Fruit fly (Drosophila melanogaster) whole organism, prepupa: ENCODE data around the gene RpL7A.

Experiments
- Blimp-1 ChIP-seq: fragments of 200-800 bp; sonication (Bioruptor generic); optimal IDR thresholded peaks from 3 replicates; lab custom pipeline; 2017; ENCODE audit warnings: missing biosample characterization, missing genetic modification characterization, mild to moderate bottlenecking, moderate library complexity, missing genetic modification reagents
- CG11294 ChIP-seq: fragments of 200-800 bp; sonication (Bioruptor generic); IDR thresholded peaks from 2 replicates; pipeline ENCODE4 v1.3.6; 2022; ENCODE audit warnings: missing biosample characterization, missing genetic modification characterization
- CG11762 ChIP-seq: fragments of 200-800 bp; sonication (Bioruptor generic); optimal IDR thresholded peaks from 3 replicates; lab custom pipeline; 2016; ENCODE audit warnings: missing biosample characterization, missing genetic modification characterization; ENCODE audit not compliant: insufficient read depth
- CG11902 ChIP-seq: fragments of 200-800 bp; sonication (Bioruptor generic); optimal IDR thresholded peaks from 3 replicates; lab custom pipeline; 2016; ENCODE audit warnings: missing biosample characterization, missing genetic modification characterization
- CG15336 ChIP-seq: fragments of 200-800 bp; sonication (Bioruptor generic); IDR thresholded peaks from 2 replicates; pipeline ENCODE4 v1.3.6; 2022; ENCODE audit warnings: missing biosample characterization, missing genetic modification characterization
- CG1621 ChIP-seq: fragments of 200-800 bp; sonication (Bioruptor generic); optimal IDR thresholded peaks from 3 replicates; lab custom pipeline; 2018; ENCODE audit warnings: missing biosample characterization, mild to moderate bottlenecking, missing genetic modification characterization
- CG16779 ChIP-seq: fragments of 200-800 bp; sonication (Bioruptor generic); optimal IDR thresholded peaks from 3 replicates; lab custom pipeline; 2017; ENCODE audit warnings: missing biosample characterization, mild to moderate bottlenecking, missing genetic modification characterization
- CG3032 ChIP-seq: fragments of 200-800 bp; optimal IDR thresholded peaks from 2 replicates; lab custom pipeline; 2019; ENCODE audit warnings: missing biosample characterization, mild to moderate bottlenecking, missing genetic modification characterization, moderate library complexity
- CG31627 ChIP-seq: fragments of 200-800 bp; sonication (Bioruptor generic); optimal IDR thresholded peaks from 3 replicates; lab custom pipeline; 2016; ENCODE audit warnings: missing biosample characterization, missing genetic modification characterization
- CG32006 ChIP-seq: fragments of 200-800 bp; sonication (Bioruptor generic); optimal IDR thresholded peaks from 3 replicates; lab custom pipeline; 2017; ENCODE audit warnings: missing biosample characterization, mild to moderate bottlenecking, missing genetic modification characterization
- CG34406 ChIP-seq: fragments of 200-800 bp; sonication (Bioruptor generic); optimal IDR thresholded peaks from 3 replicates; lab custom pipeline; 2016; ENCODE audit warnings: missing biosample characterization, missing genetic modification characterization
- CG3919 ChIP-seq: fragments of 200-800 bp; sonication (Bioruptor generic); optimal IDR thresholded peaks from 3 replicates; lab custom pipeline; 2016; ENCODE audit warnings: missing biosample characterization, missing genetic modification characterization
- CG4318 ChIP-seq: fragments of 200-800 bp; sonication (Bioruptor generic); optimal IDR thresholded peaks from 3 replicates; lab custom pipeline; 2017; ENCODE audit warnings: missing biosample characterization, mild to moderate bottlenecking, missing genetic modification characterization
- CG6276 ChIP-seq: fragments of 200-800 bp; sonication (Bioruptor generic); optimal IDR thresholded peaks from 2 replicates; lab custom pipeline; 2017; ENCODE audit warnings: missing biosample characterization, mild to moderate bottlenecking, missing genetic modification characterization
- CG6792 ChIP-seq: fragments of 200-800 bp; sonication (Bioruptor generic); optimal IDR thresholded peaks from 3 replicates; lab custom pipeline; 2016; ENCODE audit warnings: missing biosample characterization, missing genetic modification characterization
- CG6854 ChIP-seq: fragments of 200-800 bp; sonication (Bioruptor generic); optimal IDR thresholded peaks from 2 replicates; lab custom pipeline; 2017; ENCODE audit warnings: missing biosample characterization, mild to moderate bottlenecking, missing genetic modification characterization
- CG7368 ChIP-seq: fragments of 200-800 bp; sonication (Bioruptor generic); optimal IDR thresholded peaks from 3 replicates; lab custom pipeline; 2016; ENCODE audit warnings: missing biosample characterization, missing genetic modification characterization
- CG8319 ChIP-seq: fragments of 200-800 bp; sonication (Bioruptor generic); optimal IDR thresholded peaks from 3 replicates; lab custom pipeline; 2016; ENCODE audit warnings: missing biosample characterization, missing genetic modification characterization
- CG9139 ChIP-seq: fragments of 200-800 bp; sonication (Bioruptor generic); optimal IDR thresholded peaks from 3 replicates; lab custom pipeline; 2017; ENCODE audit warnings: missing biosample characterization, mild to moderate bottlenecking, missing genetic modification characterization
- Eip75B ChIP-seq: fragments of 200-800 bp; sonication (Bioruptor generic); optimal IDR thresholded peaks from 3 replicates; lab custom pipeline; 2016; ENCODE audit warnings: missing biosample characterization, missing genetic modification characterization
- Eip78C ChIP-seq: fragments of 200-800 bp; sonication (Bioruptor generic); peaks from one replicate; lab custom pipeline; 2016; ENCODE audit warnings: missing biosample characterization, missing genetic modification characterization
- Eip93F ChIP-seq: fragments of 200-800 bp; sonication (Bioruptor generic); optimal IDR thresholded peaks from 2 replicates; lab custom pipeline; 2016; ENCODE audit warnings: missing biosample characterization, mild to moderate bottlenecking, missing genetic modification characterization
- Ets21C ChIP-seq: fragments of 200-800 bp; sonication (Bioruptor generic); optimal IDR thresholded peaks from 3 replicates; lab custom pipeline; 2016; ENCODE audit warnings: missing biosample characterization, missing genetic modification characterization
- Hr38 ChIP-seq: sonication (Bioruptor generic); optimal IDR thresholded peaks from 2 replicates; lab custom pipeline; 2016; ENCODE audit warnings: missing biosample characterization, missing genetic modification characterization
- Hr4 ChIP-seq: fragments of 200-800 bp; sonication (Bioruptor generic); optimal IDR thresholded peaks from 3 replicates; lab custom pipeline; 2016; ENCODE audit warnings: missing biosample characterization, missing genetic modification characterization
- Lpt ChIP-seq: fragments of 200-800 bp; sonication (Bioruptor generic); optimal IDR thresholded peaks from 3 replicates; lab custom pipeline; 2016; ENCODE audit warnings: missing biosample characterization, missing genetic modification characterization
- Met ChIP-seq: fragments of 200-800 bp; sonication (Bioruptor generic); optimal IDR thresholded peaks from 3 replicates; lab custom pipeline; 2016; ENCODE audit warnings: missing biosample characterization, missing genetic modification characterization
- OdsH ChIP-seq: fragments of 200-800 bp; sonication (Bioruptor generic); optimal IDR thresholded peaks from 3 replicates; lab custom pipeline; 2016; ENCODE audit warnings: missing biosample characterization, missing genetic modification characterization
- Smox ChIP-seq: fragments of 200-800 bp; sonication (Bioruptor generic); optimal IDR thresholded peaks from 3 replicates; lab custom pipeline; 2016; ENCODE audit warnings: missing biosample characterization, missing genetic modification characterization
- Sox102F ChIP-seq: fragments of 200-800 bp; sonication (Bioruptor generic); optimal IDR thresholded peaks from 2 replicates; lab custom pipeline; 2016; ENCODE audit warnings: missing biosample characterization, mild to moderate bottlenecking, missing genetic modification characterization
- Sox14 ChIP-seq: fragments of 200-800 bp; sonication (Bioruptor generic); optimal IDR thresholded peaks from 3 replicates; lab custom pipeline; 2016; ENCODE audit warnings: missing biosample characterization, missing genetic modification characterization
- Sox15 ChIP-seq: fragments of 200-800 bp; sonication (Bioruptor generic); optimal IDR thresholded peaks from 3 replicates; lab custom pipeline; 2016; ENCODE audit warnings: missing biosample characterization, missing genetic modification characterization
- achi ChIP-seq: fragments of 200-800 bp; sonication (Bioruptor generic); optimal IDR thresholded peaks from 3 replicates; lab custom pipeline; 2016; ENCODE audit warnings: missing biosample characterization, missing genetic modification characterization
- acj6 ChIP-seq: fragments of 200-800 bp; sonication (Bioruptor generic); optimal IDR thresholded peaks from 3 replicates; lab custom pipeline; 2016; ENCODE audit warnings: missing biosample characterization, missing genetic modification characterization
- cyc ChIP-seq: fragments of 200-800 bp; sonication (Bioruptor generic); optimal IDR thresholded peaks from 3 replicates; lab custom pipeline; 2016; ENCODE audit warnings: missing biosample characterization, missing genetic modification characterization
- dac ChIP-seq: fragments of 200-800 bp; sonication (Bioruptor generic); optimal IDR thresholded peaks from 2 replicates; lab custom pipeline; 2017; ENCODE audit warnings: missing biosample characterization, mild to moderate bottlenecking, missing genetic modification characterization
- dsx ChIP-seq: fragments of 200-800 bp; optimal IDR thresholded peaks from 3 replicates; lab custom pipeline; 2019; ENCODE audit warnings: missing biosample characterization, mild to moderate bottlenecking, missing genetic modification characterization, moderate library complexity; ENCODE audit not compliant: poor library complexity, severe bottlenecking
- esn ChIP-seq: fragments of 200-800 bp; sonication (Bioruptor generic); optimal IDR thresholded peaks from 2 replicates; lab custom pipeline; 2016; ENCODE audit warnings: missing biosample characterization, mild to moderate bottlenecking, missing genetic modification characterization, moderate library complexity
- fkh ChIP-seq: fragments of 200-800 bp; sonication (Bioruptor generic); optimal IDR thresholded peaks from 3 replicates; lab custom pipeline; 2017; ENCODE audit warnings: missing biosample characterization, mild to moderate bottlenecking, missing genetic modification characterization, moderate library complexity
- lz ChIP-seq: fragments of 200-800 bp; sonication (Bioruptor generic); optimal IDR thresholded peaks from 3 replicates; lab custom pipeline; 2016; ENCODE audit warnings: missing biosample characterization, missing genetic modification characterization
- spab ChIP-seq: fragments of 200-800 bp; sonication (Bioruptor generic); optimal IDR thresholded peaks from 2 replicates; lab custom pipeline; 2017; ENCODE audit warnings: missing biosample characterization, mild to moderate bottlenecking, missing genetic modification characterization, missing genetic modification reagents
- ss ChIP-seq, 2 experiments: fragments of 200-800 bp; sonication (Bioruptor generic); optimal IDR thresholded peaks; 2 replicates in 1 of 2; 3 replicates in 1 of 2; lab custom pipeline; 2017 to 2018; ENCODE audit warnings: mild to moderate bottlenecking in 2 of 2, missing biosample characterization in 2 of 2, missing genetic modification characterization in 2 of 2, moderate library complexity in 1 of 2
- svp ChIP-seq: fragments of 200-800 bp; sonication (Bioruptor generic); peaks from one replicate; lab custom pipeline; 2016; ENCODE audit warnings: missing biosample characterization, missing genetic modification characterization
- topi ChIP-seq: fragments of 200-800 bp; sonication (Bioruptor generic); optimal IDR thresholded peaks from 3 replicates; lab custom pipeline; 2016; ENCODE audit warnings: missing biosample characterization, missing genetic modification characterization
- vri ChIP-seq: fragments of 200-800 bp; sonication (Bioruptor generic); optimal IDR thresholded peaks from 3 replicates; lab custom pipeline; 2016; ENCODE audit warnings: missing biosample characterization, mild to moderate bottlenecking, missing genetic modification characterization

RpL7A gene

dm6 chrX:6542331-6542730 lies 9.2 kb upstream of the RpL7A start (continued):
- peak; percentile 22 for TF ChIP-seq CG4318 (GFP tag; lab: Kevin White, UChicago)
- TF ChIP-seq Met (GFP tag; lab: Kevin White, UChicago), result peak; percentile 63
- peak; percentile 28 for TF ChIP-seq acj6
- TF ChIP-seq OdsH (GFP tag; lab: Kevin White, UChicago), result peak; percentile 52
- TF ChIP-seq CG11902 (GFP tag; lab: Kevin White, UChicago), result no peak
- peak; percentile 90 for TF ChIP-seq Eip78C
- peak; percentile 38 for TF ChIP-seq Sox14 (GFP tag; lab: Kevin White, UChicago)
- peak; percentile 49 for TF ChIP-seq Smox (GFP tag; lab: Kevin White, UChicago)

DNA sequence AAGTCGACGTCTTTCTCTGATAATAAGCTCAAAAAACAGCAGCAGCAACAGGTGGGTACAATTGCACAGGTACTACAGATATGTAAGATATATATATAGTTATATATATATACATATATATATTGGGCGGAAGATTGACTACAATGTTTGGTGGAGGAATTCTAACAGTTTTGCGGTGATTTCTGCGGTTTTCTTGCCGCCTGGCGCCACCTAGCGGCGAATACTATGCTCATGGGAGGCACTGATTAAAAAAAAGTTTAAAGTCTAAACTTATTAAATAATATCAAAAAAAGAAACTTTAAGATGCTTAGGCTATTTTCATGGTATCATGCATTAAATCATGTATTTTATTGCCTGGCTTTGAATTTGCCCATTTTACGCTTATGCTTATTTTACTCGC lies 8.1 kb upstream of the RpL7A start:
- TF ChIP-seq Smox (GFP tag; lab: Kevin White, UChicago) (no peak), CG11902 (GFP tag; lab: Kevin White, UChicago) (no peak), topi (GFP tag; lab: Kevin White, UChicago) (no peak), CG6276 (GFP tag; lab: Kevin White, UChicago) (no peak), CG7368 (GFP tag; lab: Kevin White, UChicago) (no peak), CG11294 (GFP tag; lab: Robert Waterston, UW) (no peak), Eip78C (no peak), CG1621 (tag; lab: Kevin White, UChicago) (no peak), lz (no peak), OdsH (GFP tag; lab: Kevin White, UChicago) (no peak), CG3919 (no peak), svp (GFP tag; lab: Kevin White, UChicago) (no peak), esn (GFP tag; lab: Kevin White, UChicago) (no peak), Sox14 (GFP tag; lab: Kevin White, UChicago) (no peak), CG34406 (no peak), Lpt (GFP tag; lab: Kevin White, UChicago) (no peak)
- TF ChIP-seq, all 60 proteins: peak for 0

DNA sequence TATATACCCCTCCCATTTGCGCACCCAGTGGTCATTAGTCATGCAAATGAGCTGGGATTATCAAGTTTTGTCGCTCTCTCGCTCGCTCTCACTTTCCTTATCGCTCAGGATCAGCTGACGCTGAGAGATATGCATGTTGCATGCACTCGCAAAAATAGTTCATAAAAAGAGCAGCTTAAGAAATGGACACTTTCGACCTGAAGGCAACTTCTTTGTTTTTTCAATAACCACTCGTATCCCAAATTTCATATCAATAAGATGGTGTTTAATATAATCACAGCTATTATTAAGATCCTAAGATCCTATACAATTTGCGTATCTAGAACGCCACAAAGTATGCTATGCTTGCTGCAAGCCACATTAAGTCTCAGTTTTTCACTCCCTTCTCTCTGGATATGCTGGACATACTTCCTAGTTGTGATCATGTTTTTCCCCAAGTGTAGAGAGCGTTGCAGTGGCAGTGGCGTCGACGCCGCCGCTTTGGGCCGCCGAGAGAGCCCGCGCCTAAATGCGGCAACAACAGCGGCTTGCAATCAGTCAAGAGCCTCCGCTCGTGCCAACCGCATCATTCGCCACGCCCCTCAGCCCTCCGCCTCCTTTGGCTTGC lies 7.2 kb upstream of the RpL7A start, which contains the start of gene CG34417:
Gene CG34417 (plus strand): TSS at position 557 of the 607 bp plus-strand sequence.
- TF ChIP-seq CG4318 (GFP tag; lab: Kevin White, UChicago) (peak; percentile 82), CG6276 (GFP tag; lab: Kevin White, UChicago) (peak; percentile 75), OdsH (GFP tag; lab: Kevin White, UChicago) (peak; percentile 77), CG11294 (GFP tag; lab: Robert Waterston, UW) (no peak; the same call in 1 of the 2 replicates), CG8319 (GFP tag; lab: Kevin White, UChicago) (peak; percentile 55), ss (GFP tag; optimal IDR thresholded peaks at IDR 0.05; lab: Kevin White, UChicago) (peak; percentile 68 to 79), CG6854 (peak; percentile 60), achi (GFP tag; lab: Kevin White, UChicago) (peak; percentile 77), Eip75B (peak; percentile 80), CG7368 (GFP tag; lab: Kevin White, UChicago) (peak; percentile 67), CG11902 (GFP tag; lab: Kevin White, UChicago) (peak; percentile 67), CG9139 (GFP tag; lab: Kevin White, UChicago) (peak; percentile 27), Eip78C (peak; percentile 97), CG16779 (tag; lab: Kevin White, UChicago) (peak; percentile 70), CG1621 (tag; lab: Kevin White, UChicago) (peak; percentile 59), vri (GFP tag; lab: Kevin White, UChicago) (peak; percentile 57), CG11762 (GFP tag; lab: Kevin White, UChicago) (peak; percentile 69), dsx (GFP tag; lab: Kevin White, UChicago) (peak; percentile 73), cyc (GFP tag; lab: Kevin White, UChicago) (peak; percentile 64), CG15336 (peak; percentile 79), Sox15 (peak; percentile 69), CG32006 (GFP tag; lab: Kevin White, UChicago) (peak; percentile 90), Blimp-1 (GFP tag; lab: Kevin White, UChicago) (peak; percentile 86), Sox102F (GFP tag; lab: Kevin White, UChicago) (peak; percentile 74), Hr4 (GFP tag; lab: Kevin White, UChicago) (peak; percentile 86), Eip93F (GFP tag; lab: Kevin White, UChicago) (peak; percentile 17), Hr38 (GFP tag; lab: Kevin White, UChicago) (no peak), Lpt (GFP tag; lab: Kevin White, UChicago) (peak; percentile 68), CG31627 (GFP tag; lab: Kevin White, UChicago) (peak; percentile 76), dac (GFP tag; lab: Kevin White, UChicago) (peak; percentile 54), Smox (GFP tag; lab: Kevin White, UChicago) (peak; percentile 78), fkh (GFP tag; lab: Kevin White, UChicago) (no peak), Ets21C (GFP tag; lab: Kevin White, UChicago) (peak; percentile 63), CG3032 (tag; lab: Kevin White, UChicago) (peak; percentile 74), CG6792 (GFP tag; lab: Kevin White, UChicago) (peak; percentile 84), spab (GFP tag; lab: Kevin White, UChicago) (peak; percentile 71)
